Worm (Caenorhabditis elegans) whole organism, early embryonic: Measurements from ENCODE around the gene clec-3.

Source experiments
- F13C5.2 ChIP-seq: sonication (generic microtip); optimal IDR thresholded peaks from 2 replicates; lab custom pipeline; 2017; ENCODE audit warnings: mild to moderate bottlenecking, missing genetic modification characterization, inconsistent platforms, missing compliant biosample characterization
- flt-1 ChIP-seq: fragments of 200-800 bp; sonication (Bioruptor generic); IDR thresholded peaks from 2 replicates; pipeline ENCODE4 v1.3.6; 2022; ENCODE audit warnings: missing genetic modification characterization, missing compliant biosample characterization
- hmg-4 ChIP-seq: fragments of 200-800 bp; sonication (Bioruptor generic); optimal IDR thresholded peaks from 2 replicates; lab custom pipeline; 2018; ENCODE audit warnings: mild to moderate bottlenecking, missing genetic modification characterization, missing compliant biosample characterization
- hnd-1 ChIP-seq: sonication (generic microtip); optimal IDR thresholded peaks from 2 replicates; lab custom pipeline; 2016; ENCODE audit warnings: missing genetic modification characterization, missing compliant biosample characterization
- pes-1 ChIP-seq: fragments of 200-800 bp; sonication (Bioruptor generic); IDR thresholded peaks from 2 replicates; pipeline ENCODE4 v1.3.6; 2022; ENCODE audit warnings: missing genetic modification reagents, missing genetic modification characterization, missing compliant biosample characterization

The clec-3 gene

DNA sequence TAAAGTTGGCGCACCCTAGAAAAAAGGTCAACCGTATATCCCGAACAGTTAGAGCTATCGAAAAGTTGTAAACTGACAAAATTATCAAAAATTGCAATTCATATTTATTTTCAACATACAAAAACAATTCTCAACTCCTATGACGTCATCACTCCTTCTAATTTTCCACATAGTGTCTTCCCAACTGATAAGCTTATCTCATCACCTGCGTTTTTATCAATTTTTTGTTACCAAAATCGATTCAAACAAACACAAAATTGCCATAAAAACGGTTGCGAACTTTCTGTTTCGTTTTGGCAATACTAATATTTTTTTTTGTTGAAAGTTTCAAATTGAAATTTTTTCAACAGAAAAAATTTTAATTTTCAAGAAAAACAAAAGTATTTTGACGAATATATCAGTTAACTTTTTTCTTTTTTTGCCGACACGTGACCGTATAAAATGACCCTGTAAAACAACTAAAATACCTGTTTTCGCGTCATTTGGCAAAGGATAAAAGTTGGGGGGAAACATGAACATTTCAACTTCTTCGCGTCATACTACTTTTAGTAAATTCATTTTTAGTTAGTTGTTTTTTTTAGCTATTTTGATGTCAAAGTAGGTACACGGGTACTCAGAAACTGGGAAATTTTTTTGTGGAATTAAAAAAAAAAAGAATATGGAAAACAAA is 44.0 kb downstream of the clec-3 start:
- no peak for TF ChIP-seq hnd-1 (tag; lab: Kevin White, UChicago)

DNA sequence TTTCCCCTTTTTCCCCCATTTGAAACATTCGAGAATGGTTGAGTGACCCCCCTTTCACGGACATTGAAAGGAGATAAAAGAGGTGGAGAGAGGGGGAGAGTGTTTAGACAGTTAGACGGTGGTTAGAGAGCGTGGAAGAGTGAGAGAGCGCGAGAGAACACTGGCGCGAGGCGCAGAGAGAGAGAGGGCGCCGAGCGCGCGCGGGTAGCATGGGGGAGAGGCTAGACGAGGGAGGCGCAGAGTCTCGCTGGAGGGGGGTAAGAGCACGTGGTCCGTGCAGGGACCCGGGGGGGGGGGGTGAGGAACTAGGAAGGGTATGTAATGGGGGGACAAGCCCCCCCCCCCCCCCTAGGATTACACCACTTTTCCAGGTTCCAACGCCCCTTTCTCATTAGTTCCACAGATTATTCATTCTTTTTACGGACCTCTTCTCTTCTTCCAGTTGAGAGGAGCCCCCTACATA is 45.7 kb downstream of the clec-3 start:
- TF ChIP-seq pes-1 (GFP tag; lab: Robert Waterston, UW) (0 out of 2 replicates have a peak, but pooled peaks have one; percentile 29), hnd-1 (tag; lab: Kevin White, UChicago) (no peak), flt-1 (GFP tag; lab: Robert Waterston, UW) (peak; percentile 21; the same call in 1 of the 2 replicates), hmg-4 (GFP tag; lab: Kevin White, UChicago) (peak; percentile 9), F13C5.2 (tag; lab: Kevin White, UChicago) (peak; percentile 11)
